Worm (Caenorhabditis elegans) whole organism, early embryonic: ENCODE data around the gene R05G9.3.

ENCODE experiments used
- B0310.2 ChIP-seq: sonication (generic microtip); optimal IDR thresholded peaks from 2 replicates; lab custom pipeline; 2016; ENCODE audit warnings: mild to moderate bottlenecking, missing genetic modification characterization, missing compliant biosample characterization
- F13C5.2 ChIP-seq: sonication (generic microtip); optimal IDR thresholded peaks from 2 replicates; lab custom pipeline; 2017; ENCODE audit warnings: mild to moderate bottlenecking, missing genetic modification characterization, inconsistent platforms, missing compliant biosample characterization
- aly-1 ChIP-seq: sonication (generic microtip); optimal IDR thresholded peaks from 2 replicates; lab custom pipeline; 2016; ENCODE audit warnings: missing genetic modification characterization, missing compliant biosample characterization
- ama-1 ChIP-seq: fragments of 150-350 bp; optimal IDR thresholded peaks from 2 replicates; lab custom pipeline; 2014
- ceh-13 ChIP-seq: fragments of 200-800 bp; sonication (Bioruptor generic); optimal IDR thresholded peaks from 2 replicates; lab custom pipeline; 2018; ENCODE audit warnings: mild to moderate bottlenecking, missing genetic modification characterization, missing compliant biosample characterization
- ceh-36 ChIP-seq: sonication (generic microtip); optimal IDR thresholded peaks from 2 replicates; lab custom pipeline; 2016; ENCODE audit warnings: missing genetic modification characterization, inconsistent platforms, missing compliant biosample characterization
- ets-7 ChIP-seq: sonication (generic microtip); optimal IDR thresholded peaks from 2 replicates; lab custom pipeline; 2016; ENCODE audit warnings: missing genotype, missing genetic modification characterization, missing compliant biosample characterization
- flt-1 ChIP-seq: fragments of 200-800 bp; sonication (Bioruptor generic); IDR thresholded peaks from 2 replicates; pipeline ENCODE4 v1.3.6; 2022; ENCODE audit warnings: missing genetic modification characterization, missing compliant biosample characterization
- hmbx-1 ChIP-seq: sonication (generic microtip); optimal IDR thresholded peaks from 2 replicates; lab custom pipeline; 2016; ENCODE audit warnings: mild to moderate bottlenecking, missing genetic modification characterization, missing compliant biosample characterization
- hmg-4 ChIP-seq: fragments of 200-800 bp; sonication (Bioruptor generic); optimal IDR thresholded peaks from 2 replicates; lab custom pipeline; 2018; ENCODE audit warnings: mild to moderate bottlenecking, missing genetic modification characterization, missing compliant biosample characterization
- hnd-1 ChIP-seq: sonication (generic microtip); optimal IDR thresholded peaks from 2 replicates; lab custom pipeline; 2016; ENCODE audit warnings: missing genetic modification characterization, missing compliant biosample characterization
- pes-1 ChIP-seq: fragments of 200-800 bp; sonication (Bioruptor generic); IDR thresholded peaks from 2 replicates; pipeline ENCODE4 v1.3.6; 2022; ENCODE audit warnings: missing genetic modification reagents, missing genetic modification characterization, missing compliant biosample characterization
- scrt-1 ChIP-seq: fragments of 200-800 bp; sonication (Bioruptor generic); IDR thresholded peaks from 2 replicates; pipeline ENCODE4 v1.3.6; 2022; ENCODE audit warnings: missing genetic modification characterization, missing compliant biosample characterization
- sea-1 ChIP-seq: fragments of 200-800 bp; sonication (Bioruptor generic); conservative IDR thresholded peaks from 2 replicates; pipeline ENCODE4 v1.3.6; 2022; ENCODE audit warnings: missing genetic modification characterization, missing compliant biosample characterization
- tbx-11 ChIP-seq: fragments of 200-800 bp; sonication (Bioruptor generic); IDR thresholded peaks from 2 replicates; pipeline ENCODE4 v1.3.6; 2022; ENCODE audit warnings: missing genetic modification characterization, missing compliant biosample characterization
- tbx-37 ChIP-seq: fragments of 200-800 bp; sonication (Bioruptor generic); conservative IDR thresholded peaks from 2 replicates; pipeline ENCODE4 v1.3.6; 2022; ENCODE audit warnings: missing genetic modification reagents, missing genetic modification characterization, missing compliant biosample characterization
- tra-4 ChIP-seq: sonication (generic microtip); optimal IDR thresholded peaks from 2 replicates; lab custom pipeline; 2017; ENCODE audit warnings: missing genetic modification characterization, missing compliant biosample characterization

The R05G9.3 gene

ce11 chrII:6491817-6492452, 9.4 kb downstream of the R05G9.3 start, which contains the start of the genes T28D9.11 and T28D9.1:
T28D9.11 (minus strand) TSS chrII:6491993.
T28D9.1 (plus strand) TSS chrII:6492402.
- TF ChIP-seq ets-7 (tag; lab: Kevin White, UChicago) (no peak), sea-1 (GFP tag; lab: Robert Waterston, UW) (no peak), hmg-4 (peak; percentile 80), F13C5.2 (tag; lab: Kevin White, UChicago) (no peak), B0310.2 (tag; lab: Kevin White, UChicago) (peak; percentile 72), pes-1 (peak; percentile 60; the same call in 1 of the 2 replicates), tbx-11 (GFP tag; lab: Robert Waterston, UW) (no peak), tbx-37 (GFP tag; lab: Robert Waterston, UW) (peak; percentile 39; the same call in 1 of the 2 replicates), ama-1 (lab: Kevin White, UChicago) (no peak), hmbx-1 (tag; lab: Kevin White, UChicago) (no peak), flt-1 (GFP tag; lab: Robert Waterston, UW) (peak; percentile 33; the same call in 1 of the 2 replicates), ceh-13 (GFP tag; lab: Kevin White, UChicago) (no peak), ceh-36 (tag; lab: Kevin White, UChicago) (no peak), tra-4 (tag; lab: Kevin White, UChicago) (no peak), aly-1 (tag; lab: Kevin White, UChicago) (peak; percentile 24), hnd-1 (no peak), scrt-1 (GFP tag; lab: Robert Waterston, UW) (0 out of 2 replicates have a peak, but pooled peaks have one; percentile 59)

ce11 chrII:6491187-6491586, 10.1 kb downstream of the R05G9.3 start:
- TF ChIP-seq hnd-1 (no peak), tbx-37 (GFP tag; lab: Robert Waterston, UW) (no peak), scrt-1 (GFP tag; lab: Robert Waterston, UW) (no peak), flt-1 (GFP tag; lab: Robert Waterston, UW) (no peak), ceh-13 (GFP tag; lab: Kevin White, UChicago) (no peak), ets-7 (tag; lab: Kevin White, UChicago) (no peak), aly-1 (tag; lab: Kevin White, UChicago) (no peak)

ce11 chrII:6489711-6490184, 11.6 kb downstream of the R05G9.3 start, which contains the start of the genes snr-3 and rsp-5:
snr-3 (minus strand) TSS chrII:6489761.
rsp-5 (plus strand) TSS chrII:6490165.
- TF ChIP-seq ceh-36 (tag; lab: Kevin White, UChicago) (no peak), hmbx-1 (tag; lab: Kevin White, UChicago) (no peak), ceh-13 (GFP tag; lab: Kevin White, UChicago) (no peak), hmg-4 (no peak), sea-1 (GFP tag; lab: Robert Waterston, UW) (no peak), tbx-37 (GFP tag; lab: Robert Waterston, UW) (no peak), ama-1 (lab: Kevin White, UChicago) (no peak), flt-1 (GFP tag; lab: Robert Waterston, UW) (no peak), aly-1 (tag; lab: Kevin White, UChicago) (no peak), tra-4 (tag; lab: Kevin White, UChicago) (no peak), tbx-11 (GFP tag; lab: Robert Waterston, UW) (no peak), ets-7 (tag; lab: Kevin White, UChicago) (no peak), hnd-1 (no peak)

ce11 chrII:6486344-6486743, 15.0 kb downstream of the R05G9.3 start:
- no peak for TF ChIP-seq flt-1 (GFP tag; lab: Robert Waterston, UW)
- no peak for TF ChIP-seq ceh-36 (tag; lab: Kevin White, UChicago)

- no peak for TF ChIP-seq tra-4 (tag; lab: Kevin White, UChicago)
- TF ChIP-seq hnd-1 = no peak
- no peak for TF ChIP-seq hmbx-1 (tag; lab: Kevin White, UChicago)
- no peak for TF ChIP-seq flt-1 (GFP tag; lab: Robert Waterston, UW)
- TF ChIP-seq ama-1 (lab: Kevin White, UChicago) = no peak
These were observed 16.3 kb downstream of the R05G9.3 start, which contains the start of the genes lido-16 and plpp-1.2 for ce11 chrII:6484876-6485526. lido-16 (minus strand) TSS chrII:6484976. plpp-1.2 (plus strand) TSS chrII:6485476.

- TF ChIP-seq ceh-13 (GFP tag; lab: Kevin White, UChicago) = no peak
- no peak for TF ChIP-seq tra-4 (tag; lab: Kevin White, UChicago)
- TF ChIP-seq ama-1 (lab: Kevin White, UChicago) = no peak
- TF ChIP-seq flt-1 (GFP tag; lab: Robert Waterston, UW) = no peak
- TF ChIP-seq B0310.2 (tag; lab: Kevin White, UChicago) = no peak
- TF ChIP-seq tbx-11 (GFP tag; lab: Robert Waterston, UW) = no peak
- no peak for TF ChIP-seq hnd-1
- no peak for TF ChIP-seq hmbx-1 (tag; lab: Kevin White, UChicago)
- TF ChIP-seq F13C5.2 (tag; lab: Kevin White, UChicago) = no peak
- no peak for TF ChIP-seq ets-7 (tag; lab: Kevin White, UChicago)
- no peak for TF ChIP-seq tbx-37 (GFP tag; lab: Robert Waterston, UW)
- no peak for TF ChIP-seq aly-1 (tag; lab: Kevin White, UChicago)
- no peak for TF ChIP-seq sea-1 (GFP tag; lab: Robert Waterston, UW)
These were observed 18.6 kb downstream of the R05G9.3 start for ce11 chrII:6482762-6483161.

ce11 chrII:6482102-6482501, 19.2 kb downstream of the R05G9.3 start, which contains the start of gene del-10:
del-10 (minus strand) TSS chrII:6482125.
- no peak for TF ChIP-seq tra-4 (tag; lab: Kevin White, UChicago)
- TF ChIP-seq ceh-13 (GFP tag; lab: Kevin White, UChicago) = no peak
- TF ChIP-seq B0310.2 (tag; lab: Kevin White, UChicago) = no peak
- TF ChIP-seq scrt-1 (GFP tag; lab: Robert Waterston, UW) = no peak
- no peak for TF ChIP-seq pes-1
- TF ChIP-seq F13C5.2 (tag; lab: Kevin White, UChicago) = no peak
- TF ChIP-seq hmg-4 = no peak
- TF ChIP-seq ets-7 (tag; lab: Kevin White, UChicago) = no peak
- TF ChIP-seq ceh-36 (tag; lab: Kevin White, UChicago) = no peak
- no peak for TF ChIP-seq ama-1 (lab: Kevin White, UChicago)
- no peak for TF ChIP-seq flt-1 (GFP tag; lab: Robert Waterston, UW)
- no peak for TF ChIP-seq aly-1 (tag; lab: Kevin White, UChicago)
